Fruit fly (Drosophila melanogaster) whole organism, pupa: Measurements from ENCODE around the gene CG12784.

ENCODE experiments used
- CG15710 ChIP-seq: fragments of 200-800 bp; sonication (Bioruptor generic); optimal IDR thresholded peaks from 2 replicates; lab custom pipeline; 2018; ENCODE audit warnings: missing biosample characterization, mild to moderate bottlenecking, missing genetic modification characterization, moderate library complexity
- CG34367 ChIP-seq: fragments of 200-800 bp; sonication (Bioruptor generic); optimal IDR thresholded peaks from 2 replicates; lab custom pipeline; 2018; ENCODE audit warnings: missing biosample characterization, mild to moderate bottlenecking, missing genetic modification characterization

- TF ChIP-seq CG34367 (tag; lab: Kevin White, UChicago) (no peak), CG15710 (tag; lab: Kevin White, UChicago) (no peak)
These were observed 21.4 kb downstream of the CG12784 start for dm6 chr3R:15784298-15784697.
